Fruit fly (Drosophila melanogaster) whole organism, embryonic: ENCODE results near the gene CG4133.

Experiments used
- Abd-B ChIP-seq: fragments of 200-800 bp; sonication (Bioruptor generic); optimal IDR thresholded peaks from 2 replicates; lab custom pipeline; 2018; ENCODE audit warnings: missing biosample characterization, mild to moderate bottlenecking, missing genetic modification characterization, moderate library complexity
- CG10462 ChIP-seq: fragments of 200-800 bp; sonication (Bioruptor generic); optimal IDR thresholded peaks from 2 replicates; lab custom pipeline; 2016; ENCODE audit warnings: missing biosample characterization, missing genetic modification characterization
- CG10979 ChIP-seq: fragments of 200-800 bp; sonication (Bioruptor generic); optimal IDR thresholded peaks from 2 replicates; lab custom pipeline; 2018; ENCODE audit warnings: missing biosample characterization, mild to moderate bottlenecking, missing genetic modification characterization, moderate library complexity
- CG12219 ChIP-seq: fragments of 200-800 bp; sonication (Bioruptor generic); optimal IDR thresholded peaks from 3 replicates; lab custom pipeline; 2018; ENCODE audit warnings: missing biosample characterization, mild to moderate bottlenecking, missing genetic modification characterization
- CG13287 ChIP-seq: fragments of 200-800 bp; sonication (Bioruptor generic); IDR thresholded peaks from 2 replicates; pipeline ENCODE4 v1.3.6; 2022; ENCODE audit warnings: missing biosample characterization, missing genetic modification characterization; ENCODE audit not compliant: partially characterized antibody
- CG13424 ChIP-seq: fragments of 200-800 bp; sonication (Bioruptor generic); optimal IDR thresholded peaks from 2 replicates; lab custom pipeline; 2019; ENCODE audit warnings: missing biosample characterization, mild to moderate bottlenecking, missing genetic modification characterization, moderate library complexity
- CG14965 ChIP-seq: fragments of 200-800 bp; sonication (Bioruptor generic); optimal IDR thresholded peaks from 2 replicates; lab custom pipeline; 2016; ENCODE audit warnings: missing biosample characterization, missing genetic modification characterization, borderline replicate concordance
- CG15514 ChIP-seq: fragments of 200-800 bp; sonication (Bioruptor generic); optimal IDR thresholded peaks from 3 replicates; lab custom pipeline; 2017; ENCODE audit warnings: missing biosample characterization, missing genetic modification characterization, mild to moderate bottlenecking, moderate library complexity, missing genetic modification reagents
- CG1647 ChIP-seq: fragments of 200-800 bp; sonication (Bioruptor generic); optimal IDR thresholded peaks from 3 replicates; lab custom pipeline; 2016; ENCODE audit warnings: missing biosample characterization, missing genetic modification characterization
- CG17359 ChIP-seq: fragments of 200-800 bp; sonication (Bioruptor generic); optimal IDR thresholded peaks from 3 replicates; lab custom pipeline; 2018; ENCODE audit warnings: missing biosample characterization, mild to moderate bottlenecking, missing genetic modification characterization, moderate library complexity
- CG17361 ChIP-seq: fragments of 200-800 bp; sonication (Bioruptor generic); IDR thresholded peaks from 3 replicates; pipeline ENCODE4 v1.3.6; 2022; ENCODE audit warnings: missing biosample characterization, missing genetic modification characterization
- CG2129 ChIP-seq: fragments of 200-800 bp; sonication (Bioruptor generic); IDR thresholded peaks from 2 replicates; pipeline ENCODE4 v1.3.6; 2022; ENCODE audit warnings: missing biosample characterization, missing genetic modification characterization; ENCODE audit not compliant: partially characterized antibody
- CG43689 ChIP-seq: fragments of 200-800 bp; sonication (Bioruptor generic); IDR thresholded peaks from 2 replicates; pipeline ENCODE4 v1.3.6; 2022; ENCODE audit warnings: missing biosample characterization, missing genetic modification characterization
- CG5180 ChIP-seq: fragments of 200-800 bp; sonication (Bioruptor generic); optimal IDR thresholded peaks from 3 replicates; lab custom pipeline; 2017; ENCODE audit warnings: missing biosample characterization, missing genetic modification characterization, mild to moderate bottlenecking, moderate library complexity, missing genetic modification reagents
- CG6765 ChIP-seq: fragments of 200-800 bp; sonication (Bioruptor generic); optimal IDR thresholded peaks from 3 replicates; lab custom pipeline; 2017; ENCODE audit warnings: missing biosample characterization, mild to moderate bottlenecking, missing genetic modification characterization
- CoRest ChIP-seq: fragments of 200-800 bp; sonication (Bioruptor generic); optimal IDR thresholded peaks from 3 replicates; lab custom pipeline; 2018; ENCODE audit warnings: missing biosample characterization, mild to moderate bottlenecking, missing genetic modification characterization, moderate library complexity
- Dad ChIP-seq: fragments of 200-800 bp; sonication (Bioruptor generic); optimal IDR thresholded peaks from 3 replicates; lab custom pipeline; 2016; ENCODE audit warnings: missing biosample characterization, missing genetic modification characterization
- Hmr ChIP-seq: fragments of 200-800 bp; sonication (Bioruptor generic); optimal IDR thresholded peaks from 3 replicates; lab custom pipeline; 2017; ENCODE audit warnings: mild to moderate bottlenecking, missing biosample characterization, missing genetic modification reagents, missing genetic modification characterization
- Hr51 ChIP-seq, 2 experiments: fragments of 200-800 bp; sonication (Bioruptor generic); optimal IDR thresholded peaks; 2 replicates in 1 of 2; 3 replicates in 1 of 2; lab custom pipeline; 2016 to 2018; ENCODE audit warnings: missing biosample characterization in 2 of 2, missing genetic modification characterization in 2 of 2, mild to moderate bottlenecking in 1 of 2, moderate library complexity in 1 of 2
- MESR4 ChIP-seq: fragments of 200-800 bp; sonication (Bioruptor generic); optimal IDR thresholded peaks from 2 replicates; lab custom pipeline; 2018; ENCODE audit warnings: missing biosample characterization, mild to moderate bottlenecking, missing genetic modification characterization, moderate library complexity
- MTF-1 ChIP-seq: fragments of 200-800 bp; sonication (Bioruptor generic); optimal IDR thresholded peaks from 2 replicates; lab custom pipeline; 2018; ENCODE audit warnings: missing biosample characterization, mild to moderate bottlenecking, missing genetic modification characterization, borderline replicate concordance
- Meics ChIP-seq: fragments of 200-800 bp; sonication (Bioruptor generic); optimal IDR thresholded peaks from 2 replicates; lab custom pipeline; 2017; ENCODE audit warnings: missing biosample characterization, mild to moderate bottlenecking, missing genetic modification characterization
- Nf-YB ChIP-seq: fragments of 200-800 bp; sonication (Bioruptor generic); optimal IDR thresholded peaks from 3 replicates; lab custom pipeline; 2019; ENCODE audit warnings: missing biosample characterization, mild to moderate bottlenecking, missing genetic modification characterization, moderate library complexity
- Scr ChIP-seq: fragments of 200-800 bp; sonication (Bioruptor generic); IDR thresholded peaks from 2 replicates; pipeline ENCODE4 v1.3.6; 2022; ENCODE audit warnings: missing biosample characterization, missing genetic modification characterization; ENCODE audit not compliant: partially characterized antibody
- Sin3A ChIP-seq: fragments of >200 bp; optimal IDR thresholded peaks from 2 replicates; lab custom pipeline; 2018
- br ChIP-seq: fragments of >200 bp; optimal IDR thresholded peaks from 2 replicates; lab custom pipeline; 2017
- chinmo ChIP-seq: fragments of 200-800 bp; sonication (Bioruptor generic); IDR thresholded peaks from 4 replicates; pipeline ENCODE4 v1.3.6; 2022; ENCODE audit warnings: missing biosample characterization, missing genetic modification characterization; ENCODE audit not compliant: partially characterized antibody
- eyg ChIP-seq: fragments of 200-800 bp; sonication (Bioruptor generic); optimal IDR thresholded peaks from 3 replicates; lab custom pipeline; 2016; ENCODE audit warnings: missing biosample characterization, missing genetic modification characterization
- gce ChIP-seq: fragments of 200-800 bp; sonication (Bioruptor generic); IDR thresholded peaks from 3 replicates; pipeline ENCODE4 v1.3.6; 2022; ENCODE audit warnings: missing biosample characterization, missing genetic modification characterization
- gcm ChIP-seq: fragments of 200-800 bp; sonication (Bioruptor generic); optimal IDR thresholded peaks from 2 replicates; lab custom pipeline; 2019; ENCODE audit warnings: missing biosample characterization, mild to moderate bottlenecking, missing genetic modification characterization, moderate library complexity
- gt ChIP-seq: fragments of 200-800 bp; sonication (Bioruptor generic); IDR thresholded peaks from 2 replicates; pipeline ENCODE4 v1.3.6; 2022; ENCODE audit warnings: missing biosample characterization, missing genetic modification characterization
- jumu ChIP-seq: fragments of 200-800 bp; sonication (Bioruptor generic); optimal IDR thresholded peaks from 3 replicates; lab custom pipeline; 2016; ENCODE audit warnings: missing biosample characterization, missing genetic modification characterization
- ken ChIP-seq: fragments of 200-800 bp; sonication (Bioruptor generic); IDR thresholded peaks from 3 replicates; pipeline ENCODE4 v1.3.6; 2022; ENCODE audit warnings: missing biosample characterization, missing genetic modification characterization
- kni ChIP-seq: fragments of 200-800 bp; sonication (Bioruptor generic); optimal IDR thresholded peaks from 3 replicates; lab custom pipeline; 2017; ENCODE audit warnings: mild to moderate bottlenecking, missing biosample characterization, missing genetic modification reagents, missing genetic modification characterization
- knrl ChIP-seq: fragments of 200-800 bp; sonication (Bioruptor generic); IDR thresholded peaks from 3 replicates; pipeline ENCODE4 v1.3.6; 2022; ENCODE audit warnings: missing biosample characterization, missing genetic modification characterization; ENCODE audit not compliant: partially characterized antibody
- lov ChIP-seq, 2 experiments: fragments of 200-800 bp in 1 of 2; fragments of >200 bp in 1 of 2; sonication (Bioruptor generic) in 1 of 2; IDR thresholded peaks in 1 of 2; optimal IDR thresholded peaks in 1 of 2; 2 replicates in 1 of 2; 3 replicates in 1 of 2; pipeline versions ENCODE4 v1.3.6 to Lab custom; 2017 to 2022; ENCODE audit warnings: missing biosample characterization in 1 of 2, missing genetic modification characterization in 1 of 2
- luna ChIP-seq: fragments of 200-800 bp; sonication (Bioruptor generic); optimal IDR thresholded peaks from 2 replicates; lab custom pipeline; 2016; ENCODE audit warnings: missing biosample characterization, missing genetic modification characterization
- nerfin-2 ChIP-seq: fragments of 200-800 bp; sonication (Bioruptor generic); IDR thresholded peaks from 2 replicates; pipeline ENCODE4 v1.3.6; 2022; ENCODE audit warnings: missing biosample characterization, missing genetic modification characterization; ENCODE audit not compliant: partially characterized antibody
- nom ChIP-seq: fragments of 200-800 bp; sonication (Bioruptor generic); optimal IDR thresholded peaks from 2 replicates; lab custom pipeline; 2017; ENCODE audit warnings: missing biosample characterization, missing genetic modification characterization, mild to moderate bottlenecking, moderate library complexity, missing genetic modification reagents
- pho ChIP-seq: fragments of 200-800 bp; sonication (Bioruptor generic); optimal IDR thresholded peaks from 2 replicates; lab custom pipeline; 2016; ENCODE audit warnings: missing biosample characterization, missing genetic modification characterization
- pros ChIP-seq: fragments of 200-800 bp; sonication (Bioruptor generic); optimal IDR thresholded peaks from 3 replicates; lab custom pipeline; 2019; ENCODE audit warnings: missing biosample characterization, mild to moderate bottlenecking, missing genetic modification characterization, moderate library complexity
- pzg ChIP-seq: fragments of 200-800 bp; sonication (Bioruptor generic); optimal IDR thresholded peaks from 3 replicates; lab custom pipeline; 2018; ENCODE audit warnings: missing biosample characterization, mild to moderate bottlenecking, missing genetic modification characterization, moderate library complexity
- sens ChIP-seq: fragments of 200-800 bp; sonication (Bioruptor generic); peaks from one replicate; lab custom pipeline; 2016; ENCODE audit warnings: missing biosample characterization, missing genetic modification characterization
- sna ChIP-seq: fragments of 200-800 bp; sonication (Bioruptor generic); IDR thresholded peaks from 2 replicates; pipeline ENCODE4 v1.3.6; 2022; ENCODE audit warnings: missing biosample characterization, missing genetic modification characterization; ENCODE audit not compliant: partially characterized antibody
- sr ChIP-seq: fragments of 200-800 bp; sonication (Bioruptor generic); IDR thresholded peaks from 3 replicates; pipeline ENCODE4 v1.3.6; 2022; ENCODE audit warnings: missing biosample characterization, missing genetic modification characterization
- stc ChIP-seq: fragments of 200-800 bp; sonication (Bioruptor generic); IDR thresholded peaks from 2 replicates; pipeline ENCODE4 v1.3.6; 2022; ENCODE audit warnings: missing biosample characterization, missing genetic modification characterization
- unpg ChIP-seq: fragments of 200-800 bp; sonication (Bioruptor generic); optimal IDR thresholded peaks from 3 replicates; lab custom pipeline; 2018; ENCODE audit warnings: missing biosample characterization, mild to moderate bottlenecking, missing genetic modification characterization, moderate library complexity
- zfh1 ChIP-seq: fragments of 200-800 bp; sonication (Bioruptor generic); IDR thresholded peaks from 3 replicates; pipeline ENCODE4 v1.3.6; 2022; ENCODE audit warnings: missing biosample characterization, missing genetic modification characterization

The CG4133 gene

dm6 chr2L:470336-470934 is 15.1 kb downstream of the CG4133 start (continued):
- peak; percentile 37; the same call in 1 of the 2 replicates for TF ChIP-seq CG43689 (GFP tag; lab: Robert Waterston, UW)
- peak; percentile 81 for TF ChIP-seq Abd-B
- TF ChIP-seq zfh1 (GFP tag; lab: Robert Waterston, UW): peak; percentile 77
- peak; percentile 82 for TF ChIP-seq kni (GFP tag; lab: Kevin White, UChicago)
- TF ChIP-seq Dad (GFP tag; lab: Kevin White, UChicago): peak; percentile 74
- no peak for TF ChIP-seq MESR4 (GFP tag; lab: Kevin White, UChicago)
- no peak for TF ChIP-seq knrl (GFP tag; lab: Robert Waterston, UW)
- TF ChIP-seq CG17359 (tag; lab: Kevin White, UChicago): peak; percentile 76
- peak; percentile 61 for TF ChIP-seq CG10979 (tag; lab: Kevin White, UChicago)
- peak; percentile 32 for TF ChIP-seq CG1647
- peak; percentile 28 for TF ChIP-seq gcm (GFP tag; lab: Kevin White, UChicago)
- TF ChIP-seq eyg: peak; percentile 87
- TF ChIP-seq gce (GFP tag; lab: Robert Waterston, UW): 0 out of 3 replicates have a peak, but pooled peaks have one; percentile 35
- no peak for TF ChIP-seq MTF-1 (GFP tag; lab: Kevin White, UChicago)
- TF ChIP-seq chinmo (GFP tag; lab: Robert Waterston, UW): peak; percentile 93
- peak; percentile 77 for TF ChIP-seq unpg (GFP tag; lab: Kevin White, UChicago)
- TF ChIP-seq pzg: no peak
- TF ChIP-seq CG5180 (GFP tag; lab: Kevin White, UChicago): peak; percentile 59
- no peak for TF ChIP-seq br (lab: Kevin White, UChicago)
- no peak for TF ChIP-seq sr (GFP tag; lab: Robert Waterston, UW)
- TF ChIP-seq gt (GFP tag; lab: Robert Waterston, UW): 0 out of 2 replicates have a peak, but pooled peaks have one; percentile 27
- peak; percentile 62 for TF ChIP-seq jumu (GFP tag; lab: Kevin White, UChicago)
- peak; percentile 12 for TF ChIP-seq CG10462 (GFP tag; lab: Kevin White, UChicago)
- TF ChIP-seq Scr (GFP tag; lab: Robert Waterston, UW): no peak
- no peak for TF ChIP-seq Sin3A (lab: Kevin White, UChicago)
- TF ChIP-seq CG17361 (GFP tag; lab: Robert Waterston, UW): peak; percentile 73
- peak; percentile 79 for TF ChIP-seq CoRest (tag; lab: Kevin White, UChicago)
- no peak for TF ChIP-seq pros (GFP tag; lab: Kevin White, UChicago)
- TF ChIP-seq stc (GFP tag; lab: Robert Waterston, UW): peak; percentile 77
- TF ChIP-seq ken (GFP tag; lab: Robert Waterston, UW): peak; percentile 64; the same call in 2 of the 3 replicates
- peak; percentile 58 for TF ChIP-seq CG12219 (GFP tag; lab: Kevin White, UChicago)
- peak; percentile 21 for TF ChIP-seq Nf-YB (GFP tag; lab: Kevin White, UChicago)
- peak; percentile 86 for TF ChIP-seq nom
- TF ChIP-seq CG13287 (GFP tag; lab: Robert Waterston, UW): no peak
- peak; percentile 82 for TF ChIP-seq pho (GFP tag; lab: Kevin White, UChicago)
- peak; percentile 76 for TF ChIP-seq CG13424 (tag; lab: Kevin White, UChicago)
- TF ChIP-seq sna: no peak
- no peak for TF ChIP-seq lov (optimal IDR thresholded peaks at IDR 0.05; lab: Kevin White, UChicago)
- no peak for TF ChIP-seq lov (GFP tag; IDR thresholded peaks at IDR 0.05; lab: Robert Waterston, UW)
- peak; percentile 31 for TF ChIP-seq CG14965 (GFP tag; lab: Kevin White, UChicago)
- no peak for TF ChIP-seq CG2129 (GFP tag; lab: Robert Waterston, UW)
- TF ChIP-seq Hmr: peak; percentile 78
- TF ChIP-seq Meics (GFP tag; lab: Kevin White, UChicago): peak; percentile 80
- TF ChIP-seq CG15514 (GFP tag; lab: Kevin White, UChicago): peak; percentile 35
- TF ChIP-seq luna (GFP tag; lab: Kevin White, UChicago): peak; percentile 56
- TF ChIP-seq Hr51 (GFP tag; optimal IDR thresholded peaks at IDR 0.05; lab: Kevin White, UChicago): peak; percentile 67 to 87
- TF ChIP-seq sens: peak; percentile 97
- peak; percentile 44 for TF ChIP-seq CG6765 (GFP tag; lab: Kevin White, UChicago)
- no peak for TF ChIP-seq nerfin-2 (GFP tag; lab: Robert Waterston, UW)
